Fruit fly (Drosophila melanogaster): ENCODE results near the gene CG7251.

CG7251 gene

DNA sequence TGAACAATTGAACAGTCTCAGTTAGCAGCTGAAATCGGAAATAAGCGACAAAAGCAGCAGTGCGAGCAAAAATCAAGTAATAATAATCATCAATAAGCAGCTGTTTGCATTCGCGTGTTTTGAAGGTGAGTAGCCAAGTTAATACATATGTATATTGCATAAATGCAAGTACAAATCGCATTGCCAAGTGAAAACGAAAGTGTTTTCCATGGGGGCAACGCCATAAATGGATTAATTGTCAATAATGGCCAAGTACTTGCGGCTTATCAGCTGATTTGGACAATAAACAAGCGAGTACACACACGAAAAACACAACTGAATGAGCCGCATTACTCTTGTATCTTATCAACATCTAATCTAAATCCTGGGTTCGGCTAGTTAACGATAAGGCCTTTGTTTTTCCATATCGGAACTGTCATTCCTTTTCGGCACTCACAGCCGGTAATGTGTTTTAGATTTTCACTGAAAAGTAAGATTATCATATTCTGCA is 40.9 kb downstream of the CG7251 start (continued):
- no peak for TF ChIP-seq HLH3B (GFP tag; IDR thresholded peaks at IDR 0.05)
- no peak for TF ChIP-seq CG33213 (GFP tag; optimal IDR thresholded peaks at IDR 0.05)
- no peak for TF ChIP-seq CG11247 (GFP tag; IDR thresholded peaks at IDR 0.05)
- no peak for TF ChIP-seq CG14014 (GFP tag; IDR thresholded peaks at IDR 0.05)
- TF ChIP-seq kni (GFP tag; optimal IDR thresholded peaks at IDR 0.05) = peak; percentile 33
- TF ChIP-seq gcm2 (GFP tag; optimal IDR thresholded peaks at IDR 0.05) = no peak
- no peak for TF ChIP-seq psq (GFP tag; optimal IDR thresholded peaks at IDR 0.05)
- no peak for TF ChIP-seq Ada2b (GFP tag; IDR thresholded peaks at IDR 0.05)
- TF ChIP-seq Mad (GFP tag; optimal IDR thresholded peaks at IDR 0.05) = no peak
- TF ChIP-seq sd (tag; optimal IDR thresholded peaks at IDR 0.05) = peak; percentile 48
- no peak for TF ChIP-seq fd96Cb (tag; optimal IDR thresholded peaks at IDR 0.05)
- peak; percentile 77 for TF ChIP-seq Vsx1 (GFP tag; optimal IDR thresholded peaks at IDR 0.05)
- TF ChIP-seq pita (GFP tag; optimal IDR thresholded peaks at IDR 0.05) = no peak
- no peak for TF ChIP-seq cwo (GFP tag; optimal IDR thresholded peaks at IDR 0.05)
- TF ChIP-seq Asciz (GFP tag; optimal IDR thresholded peaks at IDR 0.05) = peak; percentile 61
- no peak for TF ChIP-seq fd102C (GFP tag; optimal IDR thresholded peaks at IDR 0.05)
- TF ChIP-seq Dfd (GFP tag; optimal IDR thresholded peaks at IDR 0.05) = no peak
- TF ChIP-seq zf30C (GFP tag; optimal IDR thresholded peaks at IDR 0.05) = no peak
- peak; percentile 10 for TF ChIP-seq CG17912 (GFP tag; optimal IDR thresholded peaks at IDR 0.05)
- no peak for TF ChIP-seq C15 (GFP tag; IDR thresholded peaks at IDR 0.05)
- no peak for TF ChIP-seq CG6765 (GFP tag; optimal IDR thresholded peaks at IDR 0.05)
- TF ChIP-seq org-1 (GFP tag; optimal IDR thresholded peaks at IDR 0.05) = no peak
- no peak for TF ChIP-seq CG13424 (tag; optimal IDR thresholded peaks at IDR 0.05)
- no peak for TF ChIP-seq jigr1 (GFP tag; IDR thresholded peaks at IDR 0.05)
- no peak for TF ChIP-seq CG3838 (GFP tag; optimal IDR thresholded peaks at IDR 0.05)
- no peak for TF ChIP-seq CG30020 (tag; optimal IDR thresholded peaks at IDR 0.05)
- no peak for TF ChIP-seq CG10209 (GFP tag; optimal IDR thresholded peaks at IDR 0.05)
- peak; percentile 75 for TF ChIP-seq CG34376 (GFP tag; optimal IDR thresholded peaks at IDR 0.05)
- peak; percentile 13 for TF ChIP-seq CG2875 (GFP tag; optimal IDR thresholded peaks at IDR 0.05)
- TF ChIP-seq toy (GFP tag; IDR thresholded peaks at IDR 0.05) = no peak
- no peak for TF ChIP-seq CG31388 (GFP tag; optimal IDR thresholded peaks at IDR 0.05)
- no peak for TF ChIP-seq CG9215 (GFP tag; IDR thresholded peaks at IDR 0.05)
- TF ChIP-seq CG9609 (GFP tag; optimal IDR thresholded peaks at IDR 0.05) = no peak
- no peak for TF ChIP-seq sob (GFP tag; IDR thresholded peaks at IDR 0.05)
- TF ChIP-seq Atf3 (GFP tag; optimal IDR thresholded peaks at IDR 0.05) = no peak
- TF ChIP-seq CG17359 (tag; optimal IDR thresholded peaks at IDR 0.05) = peak; percentile 29
- no peak for TF ChIP-seq seq (GFP tag; IDR thresholded peaks at IDR 0.05)
- no peak for TF ChIP-seq NK7.1 (GFP tag; optimal IDR thresholded peaks at IDR 0.05)
- no peak for TF ChIP-seq CG17612 (GFP tag; IDR thresholded peaks at IDR 0.05)
- peak; percentile 46; the same call in 1 of the 2 replicates for TF ChIP-seq GATAe (GFP tag; conservative IDR thresholded peaks at IDR 0.05)
- no peak for TF ChIP-seq ewg (GFP tag; optimal IDR thresholded peaks at IDR 0.05)
- no peak for TF ChIP-seq CG4360 (GFP tag; IDR thresholded peaks at IDR 0.05)
- TF ChIP-seq CG8089 (GFP tag; optimal IDR thresholded peaks at IDR 0.05) = no peak
- no peak for TF ChIP-seq CG10274 (GFP tag; optimal IDR thresholded peaks at IDR 0.05)
- no peak for TF ChIP-seq nom (GFP tag; optimal IDR thresholded peaks at IDR 0.05)
- TF ChIP-seq pum (GFP tag; optimal IDR thresholded peaks at IDR 0.05) = no peak
- no peak for TF ChIP-seq CG13123 (GFP tag; optimal IDR thresholded peaks at IDR 0.05)
- no peak for TF ChIP-seq Sry-β (GFP tag; optimal IDR thresholded peaks at IDR 0.05)
- no peak for TF ChIP-seq NC2β (GFP tag; optimal IDR thresholded peaks at IDR 0.05)
- peak; percentile 93 for TF ChIP-seq exex (tag; optimal IDR thresholded peaks at IDR 0.05)
- TF ChIP-seq so (GFP tag; IDR thresholded peaks at IDR 0.05) = no peak
- no peak for TF ChIP-seq fru (optimal IDR thresholded peaks at IDR 0.05)
